Worm (Caenorhabditis elegans): ENCODE results near the gene fbxb-6.
"Not testable (repeated sequence)": the region's sequence is repeated elsewhere in the genome, so short reads cannot be mapped to it uniquely, and the experiment has no call there.

The fbxb-6 gene

ce11 chrII:2031852-2032251 lies 32.7 kb upstream of the fbxb-6 start, which contains the start of gene bath-5:
bath-5 (minus strand) TSS chrII:2031952.
- TF ChIP-seq ztf-4 (tag; optimal IDR thresholded peaks at IDR 0.05) (no peak), nhr-67 (tag; optimal IDR thresholded peaks at IDR 0.05) (no peak), lin-39 (tag; optimal IDR thresholded peaks at IDR 0.05) (no peak), aly-2 (tag; optimal IDR thresholded peaks at IDR 0.05) (no peak), daf-12 (tag; optimal IDR thresholded peaks at IDR 0.05) (no peak), mdl-1 (tag; optimal IDR thresholded peaks at IDR 0.05) (no peak), pha-4 (tag; optimal IDR thresholded peaks at IDR 0.05) (no peak), ama-1 (optimal IDR thresholded peaks at IDR 0.05) (no peak)

- TF ChIP-seq ama-1 (optimal IDR thresholded peaks at IDR 0.05); ceh-28 (tag; optimal IDR thresholded peaks at IDR 0.05); nhr-67 (tag; optimal IDR thresholded peaks at IDR 0.05): not testable (repeated sequence)
These were observed 32.3 kb upstream of the fbxb-6 start, which contains the start of gene btb-4 for ce11 chrII:2032282-2032681. btb-4 (plus strand) TSS chrII:2032316.

ce11 chrII:2033286-2033685 lies 31.3 kb upstream of the fbxb-6 start, which contains the start of gene F59H6.14:
F59H6.14 (plus strand) TSS chrII:2033586.
- TF ChIP-seq R02D3.7 (tag; optimal IDR thresholded peaks at IDR 0.05) (no peak), nhr-77 (tag; optimal IDR thresholded peaks at IDR 0.05) (no peak), elt-2 (tag; optimal IDR thresholded peaks at IDR 0.05) (no peak), jun-1 (tag; optimal IDR thresholded peaks at IDR 0.05) (no peak), pqm-1 (tag; optimal IDR thresholded peaks at IDR 0.05) (no peak)

- no peak for TF ChIP-seq R02D3.7 (tag; optimal IDR thresholded peaks at IDR 0.05)
- TF ChIP-seq nhr-237 (tag; optimal IDR thresholded peaks at IDR 0.05), result no peak
- TF ChIP-seq nhr-11 (tag; optimal IDR thresholded peaks at IDR 0.05), result no peak
- no peak for TF ChIP-seq ceh-82 (tag; optimal IDR thresholded peaks at IDR 0.05)
- TF ChIP-seq hmg-11 (tag; optimal IDR thresholded peaks at IDR 0.05), result no peak
- no peak for TF ChIP-seq sea-2 (GFP tag; optimal IDR thresholded peaks at IDR 0.05)
- TF ChIP-seq jun-1 (tag; optimal IDR thresholded peaks at IDR 0.05), result no peak
- no peak for TF ChIP-seq lin-39 (tag; optimal IDR thresholded peaks at IDR 0.05)
- TF ChIP-seq nhr-23 (tag; optimal IDR thresholded peaks at IDR 0.05), result no peak
- TF ChIP-seq nhr-25 (tag; optimal IDR thresholded peaks at IDR 0.05), result no peak
- TF ChIP-seq nhr-12 (tag; optimal IDR thresholded peaks at IDR 0.05), result no peak
- no peak for TF ChIP-seq elt-2 (tag; optimal IDR thresholded peaks at IDR 0.05)
- TF ChIP-seq ZK546.5 (tag; optimal IDR thresholded peaks at IDR 0.05), result no peak
- TF ChIP-seq fkh-2 (tag; optimal IDR thresholded peaks at IDR 0.05), result no peak
- no peak for TF ChIP-seq ama-1 (optimal IDR thresholded peaks at IDR 0.05)
- no peak for TF ChIP-seq pha-4 (tag; optimal IDR thresholded peaks at IDR 0.05)
These were observed 25.3 kb upstream of the fbxb-6 start, which contains the start of gene bath-19 for ce11 chrII:2039288-2039687. bath-19 (minus strand) TSS chrII:2039388.

- TF ChIP-seq ztf-11 (tag; optimal IDR thresholded peaks at IDR 0.05) (no peak), fkh-10 (GFP tag; optimal IDR thresholded peaks at IDR 0.05) (no peak), nhr-77 (tag; optimal IDR thresholded peaks at IDR 0.05) (no peak), lsy-12 (tag; optimal IDR thresholded peaks at IDR 0.05) (no peak), zag-1 (tag; optimal IDR thresholded peaks at IDR 0.05) (no peak), R02D3.7 (tag; optimal IDR thresholded peaks at IDR 0.05) (no peak), elt-3 (tag; optimal IDR thresholded peaks at IDR 0.05) (no peak), nhr-76 (tag; optimal IDR thresholded peaks at IDR 0.05) (no peak), elt-1 (tag; optimal IDR thresholded peaks at IDR 0.05) (no peak), pha-4 (tag; optimal IDR thresholded peaks at IDR 0.05) (no peak), fkh-2 (tag; optimal IDR thresholded peaks at IDR 0.05) (no peak), eor-1 (tag; optimal IDR thresholded peaks at IDR 0.05) (no peak), nhr-43 (tag; optimal IDR thresholded peaks at IDR 0.05; ENCODE audit: poor library complexity, severe bottlenecking) (no peak), nhr-23 (tag; optimal IDR thresholded peaks at IDR 0.05) (no peak), ceh-9 (tag; optimal IDR thresholded peaks at IDR 0.05) (no peak), nhr-237 (tag; optimal IDR thresholded peaks at IDR 0.05) (no peak), snpc-4 (tag; optimal IDR thresholded peaks at IDR 0.05) (no peak), ZK546.5 (tag; optimal IDR thresholded peaks at IDR 0.05) (no peak), lin-39 (tag; optimal IDR thresholded peaks at IDR 0.05) (no peak)
These were observed 22.1 kb upstream of the fbxb-6 start, which contains the start of gene bath-20 for ce11 chrII:2042447-2042846. bath-20 (minus strand) TSS chrII:2042547.
